Fruit fly (Drosophila melanogaster) whole organism, prepupa: ENCODE data around the gene Ndc1.
A peak's percentile ranks its signal among the peaks of the same experiment; 100 is the strongest.

Experiments used
- Blimp-1 ChIP-seq: fragments of 200-800 bp; sonication (Bioruptor generic); optimal IDR thresholded peaks from 3 replicates; lab custom pipeline; 2017; ENCODE audit warnings: missing biosample characterization, missing genetic modification characterization, mild to moderate bottlenecking, moderate library complexity, missing genetic modification reagents
- CG10631 ChIP-seq: fragments of 200-800 bp; sonication (Bioruptor generic); optimal IDR thresholded peaks from 2 replicates; lab custom pipeline; 2016; ENCODE audit warnings: missing biosample characterization, missing genetic modification characterization
- CG10669 ChIP-seq: fragments of 200-800 bp; sonication (Bioruptor generic); optimal IDR thresholded peaks from 3 replicates; lab custom pipeline; 2018; ENCODE audit warnings: missing biosample characterization, mild to moderate bottlenecking, missing genetic modification characterization, moderate library complexity
- CG11294 ChIP-seq: fragments of 200-800 bp; sonication (Bioruptor generic); IDR thresholded peaks from 2 replicates; pipeline ENCODE4 v1.3.6; 2022; ENCODE audit warnings: missing biosample characterization, missing genetic modification characterization
- CG11762 ChIP-seq: fragments of 200-800 bp; sonication (Bioruptor generic); optimal IDR thresholded peaks from 3 replicates; lab custom pipeline; 2016; ENCODE audit warnings: missing biosample characterization, missing genetic modification characterization; ENCODE audit not compliant: insufficient read depth
- CG11902 ChIP-seq: fragments of 200-800 bp; sonication (Bioruptor generic); optimal IDR thresholded peaks from 3 replicates; lab custom pipeline; 2016; ENCODE audit warnings: missing biosample characterization, missing genetic modification characterization
- CG32006 ChIP-seq: fragments of 200-800 bp; sonication (Bioruptor generic); optimal IDR thresholded peaks from 3 replicates; lab custom pipeline; 2017; ENCODE audit warnings: missing biosample characterization, mild to moderate bottlenecking, missing genetic modification characterization
- CG34406 ChIP-seq: fragments of 200-800 bp; sonication (Bioruptor generic); optimal IDR thresholded peaks from 3 replicates; lab custom pipeline; 2016; ENCODE audit warnings: missing biosample characterization, missing genetic modification characterization
- CG3919 ChIP-seq: fragments of 200-800 bp; sonication (Bioruptor generic); optimal IDR thresholded peaks from 3 replicates; lab custom pipeline; 2016; ENCODE audit warnings: missing biosample characterization, missing genetic modification characterization
- CG6163 ChIP-seq: fragments of 200-800 bp; sonication (Bioruptor generic); IDR thresholded peaks from 3 replicates; pipeline ENCODE4 v1.3.6; 2022; ENCODE audit warnings: missing biosample characterization, missing genetic modification characterization
- CG6276 ChIP-seq: fragments of 200-800 bp; sonication (Bioruptor generic); optimal IDR thresholded peaks from 2 replicates; lab custom pipeline; 2017; ENCODE audit warnings: missing biosample characterization, mild to moderate bottlenecking, missing genetic modification characterization
- CG6792 ChIP-seq: fragments of 200-800 bp; sonication (Bioruptor generic); optimal IDR thresholded peaks from 3 replicates; lab custom pipeline; 2016; ENCODE audit warnings: missing biosample characterization, missing genetic modification characterization
- CG6808 ChIP-seq: fragments of 200-800 bp; sonication (Bioruptor generic); optimal IDR thresholded peaks from 3 replicates; lab custom pipeline; 2017; ENCODE audit warnings: missing biosample characterization, missing genetic modification characterization, mild to moderate bottlenecking, moderate library complexity, missing genetic modification reagents
- CG7368 ChIP-seq: fragments of 200-800 bp; sonication (Bioruptor generic); optimal IDR thresholded peaks from 3 replicates; lab custom pipeline; 2016; ENCODE audit warnings: missing biosample characterization, missing genetic modification characterization
- CG8119 ChIP-seq: fragments of 200-800 bp; sonication (Bioruptor generic); IDR thresholded peaks from 3 replicates; pipeline ENCODE4 v1.3.6; 2022; ENCODE audit warnings: missing biosample characterization, missing genetic modification characterization
- CG9139 ChIP-seq: fragments of 200-800 bp; sonication (Bioruptor generic); optimal IDR thresholded peaks from 3 replicates; lab custom pipeline; 2017; ENCODE audit warnings: missing biosample characterization, mild to moderate bottlenecking, missing genetic modification characterization
- Eip93F ChIP-seq: fragments of 200-800 bp; sonication (Bioruptor generic); optimal IDR thresholded peaks from 2 replicates; lab custom pipeline; 2016; ENCODE audit warnings: missing biosample characterization, mild to moderate bottlenecking, missing genetic modification characterization
- Ets21C ChIP-seq: fragments of 200-800 bp; sonication (Bioruptor generic); optimal IDR thresholded peaks from 3 replicates; lab custom pipeline; 2016; ENCODE audit warnings: missing biosample characterization, missing genetic modification characterization
- Ets96B ChIP-seq: fragments of 200-800 bp; optimal IDR thresholded peaks from 2 replicates; lab custom pipeline; 2019; ENCODE audit warnings: missing biosample characterization, mild to moderate bottlenecking, missing genetic modification characterization, moderate library complexity
- Gug ChIP-seq: fragments of 200-800 bp; sonication (Bioruptor generic); IDR thresholded peaks from 2 replicates; pipeline ENCODE4 v1.3.6; 2022; ENCODE audit warnings: missing biosample characterization, missing genetic modification characterization
- Hr38 ChIP-seq: sonication (Bioruptor generic); optimal IDR thresholded peaks from 2 replicates; lab custom pipeline; 2016; ENCODE audit warnings: missing biosample characterization, missing genetic modification characterization
- Hr39 ChIP-seq: fragments of 200-800 bp; sonication (Bioruptor generic); optimal IDR thresholded peaks from 2 replicates; lab custom pipeline; 2016; ENCODE audit warnings: missing biosample characterization, missing genetic modification characterization
- Hr4 ChIP-seq: fragments of 200-800 bp; sonication (Bioruptor generic); optimal IDR thresholded peaks from 3 replicates; lab custom pipeline; 2016; ENCODE audit warnings: missing biosample characterization, missing genetic modification characterization
- Lpt ChIP-seq: fragments of 200-800 bp; sonication (Bioruptor generic); optimal IDR thresholded peaks from 3 replicates; lab custom pipeline; 2016; ENCODE audit warnings: missing biosample characterization, missing genetic modification characterization
- Met ChIP-seq: fragments of 200-800 bp; sonication (Bioruptor generic); optimal IDR thresholded peaks from 3 replicates; lab custom pipeline; 2016; ENCODE audit warnings: missing biosample characterization, missing genetic modification characterization
- OdsH ChIP-seq: fragments of 200-800 bp; sonication (Bioruptor generic); optimal IDR thresholded peaks from 3 replicates; lab custom pipeline; 2016; ENCODE audit warnings: missing biosample characterization, missing genetic modification characterization
- Smox ChIP-seq: fragments of 200-800 bp; sonication (Bioruptor generic); optimal IDR thresholded peaks from 3 replicates; lab custom pipeline; 2016; ENCODE audit warnings: missing biosample characterization, missing genetic modification characterization
- Sox102F ChIP-seq: fragments of 200-800 bp; sonication (Bioruptor generic); optimal IDR thresholded peaks from 2 replicates; lab custom pipeline; 2016; ENCODE audit warnings: missing biosample characterization, mild to moderate bottlenecking, missing genetic modification characterization
- Sox14 ChIP-seq: fragments of 200-800 bp; sonication (Bioruptor generic); optimal IDR thresholded peaks from 3 replicates; lab custom pipeline; 2016; ENCODE audit warnings: missing biosample characterization, missing genetic modification characterization
- Sox15 ChIP-seq: fragments of 200-800 bp; sonication (Bioruptor generic); optimal IDR thresholded peaks from 3 replicates; lab custom pipeline; 2016; ENCODE audit warnings: missing biosample characterization, missing genetic modification characterization
- achi ChIP-seq: fragments of 200-800 bp; sonication (Bioruptor generic); optimal IDR thresholded peaks from 3 replicates; lab custom pipeline; 2016; ENCODE audit warnings: missing biosample characterization, missing genetic modification characterization
- dac ChIP-seq: fragments of 200-800 bp; sonication (Bioruptor generic); optimal IDR thresholded peaks from 2 replicates; lab custom pipeline; 2017; ENCODE audit warnings: missing biosample characterization, mild to moderate bottlenecking, missing genetic modification characterization
- dsx ChIP-seq: fragments of 200-800 bp; optimal IDR thresholded peaks from 3 replicates; lab custom pipeline; 2019; ENCODE audit warnings: missing biosample characterization, mild to moderate bottlenecking, missing genetic modification characterization, moderate library complexity; ENCODE audit not compliant: poor library complexity, severe bottlenecking
- eg ChIP-seq: fragments of 200-800 bp; sonication (Bioruptor generic); IDR thresholded peaks from 3 replicates; pipeline ENCODE4 v1.3.6; 2022; ENCODE audit warnings: missing biosample characterization, missing genetic modification characterization
- esn ChIP-seq: fragments of 200-800 bp; sonication (Bioruptor generic); optimal IDR thresholded peaks from 2 replicates; lab custom pipeline; 2016; ENCODE audit warnings: missing biosample characterization, mild to moderate bottlenecking, missing genetic modification characterization, moderate library complexity
- fd85E ChIP-seq: fragments of 200-800 bp; sonication (Bioruptor generic); optimal IDR thresholded peaks from 3 replicates; lab custom pipeline; 2016; ENCODE audit warnings: missing biosample characterization, missing genetic modification characterization
- fkh ChIP-seq: fragments of 200-800 bp; sonication (Bioruptor generic); optimal IDR thresholded peaks from 3 replicates; lab custom pipeline; 2017; ENCODE audit warnings: missing biosample characterization, mild to moderate bottlenecking, missing genetic modification characterization, moderate library complexity
- lz ChIP-seq: fragments of 200-800 bp; sonication (Bioruptor generic); optimal IDR thresholded peaks from 3 replicates; lab custom pipeline; 2016; ENCODE audit warnings: missing biosample characterization, missing genetic modification characterization
- net ChIP-seq: fragments of 200-800 bp; sonication (Bioruptor generic); optimal IDR thresholded peaks from 3 replicates; lab custom pipeline; 2016; ENCODE audit warnings: missing biosample characterization, missing genetic modification characterization
- pdm3 ChIP-seq: fragments of 200-800 bp; sonication (Bioruptor generic); optimal IDR thresholded peaks from 3 replicates; lab custom pipeline; 2016; ENCODE audit warnings: missing biosample characterization, missing genetic modification characterization
- spab ChIP-seq: fragments of 200-800 bp; sonication (Bioruptor generic); optimal IDR thresholded peaks from 2 replicates; lab custom pipeline; 2017; ENCODE audit warnings: missing biosample characterization, mild to moderate bottlenecking, missing genetic modification characterization, missing genetic modification reagents
- ss ChIP-seq, 2 experiments: fragments of 200-800 bp; sonication (Bioruptor generic); optimal IDR thresholded peaks; 2 replicates in 1 of 2; 3 replicates in 1 of 2; lab custom pipeline; 2017 to 2018; ENCODE audit warnings: mild to moderate bottlenecking in 2 of 2, missing biosample characterization in 2 of 2, missing genetic modification characterization in 2 of 2, moderate library complexity in 1 of 2
- vri ChIP-seq: fragments of 200-800 bp; sonication (Bioruptor generic); optimal IDR thresholded peaks from 3 replicates; lab custom pipeline; 2016; ENCODE audit warnings: missing biosample characterization, mild to moderate bottlenecking, missing genetic modification characterization

The Ndc1 gene

dm6 chr3R:23887096-23887421 lies 37.1 kb upstream of the Ndc1 start (continued):
- TF ChIP-seq lz (GFP tag; lab: Kevin White, UChicago): peak; percentile 83
- peak; percentile 95 for TF ChIP-seq CG32006 (GFP tag; lab: Kevin White, UChicago)
- peak; percentile 90 for TF ChIP-seq net
- TF ChIP-seq CG11902 (GFP tag; lab: Kevin White, UChicago): peak; percentile 75
- TF ChIP-seq Ets21C (GFP tag; lab: Kevin White, UChicago): peak; percentile 65
- peak; percentile 88 to 94 for TF ChIP-seq ss (GFP tag; optimal IDR thresholded peaks at IDR 0.05; lab: Kevin White, UChicago)
- no peak for TF ChIP-seq Hr38 (GFP tag; lab: Kevin White, UChicago)
- TF ChIP-seq Ets96B (tag; lab: Kevin White, UChicago): peak; percentile 94
- peak; percentile 88 for TF ChIP-seq Sox14 (GFP tag; lab: Kevin White, UChicago)
- TF ChIP-seq vri (GFP tag; lab: Kevin White, UChicago): peak; percentile 67
- TF ChIP-seq dsx: peak; percentile 100
- peak; percentile 89 for TF ChIP-seq CG6792
- TF ChIP-seq Smox (GFP tag; lab: Kevin White, UChicago): peak; percentile 90
- TF ChIP-seq CG10669 (GFP tag; lab: Kevin White, UChicago): peak; percentile 91

dm6 chr3R:23887572-23887971 lies 36.6 kb upstream of the Ndc1 start:
- peak; percentile 50 for TF ChIP-seq CG11294
- no peak for TF ChIP-seq Met (GFP tag; lab: Kevin White, UChicago)
- no peak for TF ChIP-seq Sox15 (GFP tag; lab: Kevin White, UChicago)
- no peak for TF ChIP-seq fkh (GFP tag; lab: Kevin White, UChicago)
- no peak for TF ChIP-seq CG11762 (GFP tag; lab: Kevin White, UChicago)
- no peak for TF ChIP-seq Ets21C (GFP tag; lab: Kevin White, UChicago)
- peak; percentile 31; the same call in 2 of the 3 replicates for TF ChIP-seq CG8119 (GFP tag; lab: Robert Waterston, UW)
- TF ChIP-seq Hr4 (GFP tag; lab: Kevin White, UChicago): peak; percentile 21
- peak; percentile 20 for TF ChIP-seq Ets96B (tag; lab: Kevin White, UChicago)
- TF ChIP-seq OdsH (GFP tag; lab: Kevin White, UChicago): no peak
- no peak for TF ChIP-seq Sox102F (GFP tag; lab: Kevin White, UChicago)
- TF ChIP-seq Gug (GFP tag; lab: Robert Waterston, UW): peak; percentile 58
- TF ChIP-seq CG6163: peak; percentile 73
- peak; percentile 49 for TF ChIP-seq eg (GFP tag; lab: Robert Waterston, UW)

- TF ChIP-seq vri (GFP tag; lab: Kevin White, UChicago) (peak; percentile 92), Ets21C (GFP tag; lab: Kevin White, UChicago) (peak; percentile 43), Sox15 (GFP tag; lab: Kevin White, UChicago) (peak; percentile 25), ss (GFP tag; optimal IDR thresholded peaks at IDR 0.05; lab: Kevin White, UChicago) (no peak), CG6808 (GFP tag; lab: Kevin White, UChicago) (no peak), CG34406 (GFP tag; lab: Kevin White, UChicago) (no peak), CG9139 (no peak), Hr39 (GFP tag; lab: Kevin White, UChicago) (peak; percentile 73), Gug (GFP tag; lab: Robert Waterston, UW) (no peak), Lpt (GFP tag; lab: Kevin White, UChicago) (no peak), CG7368 (GFP tag; lab: Kevin White, UChicago) (peak; percentile 22), CG10631 (GFP tag; lab: Kevin White, UChicago) (peak; percentile 14), CG6792 (peak; percentile 55), CG6276 (no peak), Eip93F (peak; percentile 83), CG32006 (GFP tag; lab: Kevin White, UChicago) (peak; percentile 35), esn (peak; percentile 75), CG11902 (GFP tag; lab: Kevin White, UChicago) (no peak), achi (no peak), pdm3 (GFP tag; lab: Kevin White, UChicago) (peak; percentile 34), CG8119 (GFP tag; lab: Robert Waterston, UW) (peak; percentile 27; the same call in 2 of the 3 replicates), Blimp-1 (GFP tag; lab: Kevin White, UChicago) (peak; percentile 30), CG3919 (GFP tag; lab: Kevin White, UChicago) (peak; percentile 41), net (no peak), Ets96B (tag; lab: Kevin White, UChicago) (peak; percentile 11), Sox102F (GFP tag; lab: Kevin White, UChicago) (peak; percentile 73), fkh (GFP tag; lab: Kevin White, UChicago) (no peak), spab (GFP tag; lab: Kevin White, UChicago) (no peak), fd85E (no peak), eg (GFP tag; lab: Robert Waterston, UW) (peak; percentile 64), dac (GFP tag; lab: Kevin White, UChicago) (no peak)
Observed at dm6 chr3R:23888273-23889220, 35.7 kb upstream of the Ndc1 start.
